Worm (Caenorhabditis elegans) whole organism, L2 larva: ENCODE results near the gene cfap-36.
A peak's percentile ranks its signal among the peaks of the same experiment; 100 is the strongest.

Experiments
- C34F6.9 ChIP-seq: fragments of 150-350 bp; optimal IDR thresholded peaks from 2 replicates; lab custom pipeline; 2014; ENCODE audit warnings: missing biosample characterization, missing genetic modification characterization
- F13H6.1 ChIP-seq: sonication (generic microtip); optimal IDR thresholded peaks from 2 replicates; lab custom pipeline; 2016; ENCODE audit warnings: missing genetic modification characterization, missing compliant biosample characterization
- Y55F3AM.14 ChIP-seq: fragments of 200-800 bp; sonication (Bioruptor generic); optimal IDR thresholded peaks from 2 replicates; lab custom pipeline; 2018; ENCODE audit warnings: mild to moderate bottlenecking, missing genetic modification characterization, missing compliant biosample characterization
- alr-1 ChIP-seq: fragments of 150-350 bp; optimal IDR thresholded peaks from 2 replicates; lab custom pipeline; 2014; ENCODE audit warnings: missing biosample characterization, missing genetic modification characterization
- ama-1 ChIP-seq: fragments of 150-350 bp; optimal IDR thresholded peaks from 2 replicates; lab custom pipeline; 2018; ENCODE audit warnings: inconsistent platforms
- ceh-82 ChIP-seq: fragments of 150-350 bp; optimal IDR thresholded peaks from 2 replicates; lab custom pipeline; 2014; ENCODE audit warnings: missing biosample characterization, missing genetic modification characterization
- crh-2 ChIP-seq: sonication (generic microtip); optimal IDR thresholded peaks from 2 replicates; lab custom pipeline; 2017; ENCODE audit warnings: missing biosample characterization, missing genetic modification characterization
- dmd-4 ChIP-seq: sonication (generic microtip); optimal IDR thresholded peaks from 2 replicates; lab custom pipeline; 2017; ENCODE audit warnings: missing biosample characterization, missing genetic modification characterization
- egl-27 ChIP-seq: sonication (generic microtip); optimal IDR thresholded peaks from 3 replicates; lab custom pipeline; 2017; ENCODE audit warnings: missing biosample characterization, missing genetic modification reagents, missing genetic modification characterization
- elt-1 ChIP-seq: fragments of 150-350 bp; optimal IDR thresholded peaks from 2 replicates; lab custom pipeline; 2014; ENCODE audit warnings: missing biosample characterization, missing genetic modification characterization
- elt-3 ChIP-seq: sonication (generic microtip); optimal IDR thresholded peaks from 2 replicates; lab custom pipeline; 2017; ENCODE audit warnings: missing biosample characterization, missing genetic modification characterization
- fos-1 ChIP-seq: fragments of 150-350 bp; optimal IDR thresholded peaks from 2 replicates; lab custom pipeline; 2014; ENCODE audit warnings: missing biosample characterization, missing genetic modification characterization
- gmeb-1 ChIP-seq: fragments of 150-350 bp; optimal IDR thresholded peaks from 2 replicates; lab custom pipeline; 2014; ENCODE audit warnings: missing biosample characterization, missing genetic modification characterization
- lin-11 ChIP-seq: fragments of 150-350 bp; sonication (generic microtip); optimal IDR thresholded peaks from 2 replicates; lab custom pipeline; 2014; ENCODE audit warnings: missing biosample characterization, missing genetic modification characterization, inconsistent platforms, mixed read lengths
- lin-13 ChIP-seq: fragments of 150-350 bp; optimal IDR thresholded peaks from 2 replicates; lab custom pipeline; 2014; ENCODE audit warnings: missing biosample characterization, missing genetic modification reagents, missing genetic modification characterization
- lin-39 ChIP-seq: fragments of 150-350 bp; optimal IDR thresholded peaks from 2 replicates; lab custom pipeline; 2014; ENCODE audit warnings: missing biosample characterization, missing genetic modification reagents, missing genetic modification characterization
- lsy-2 ChIP-seq, 2 experiments: fragments of 150-350 bp in 1 of 2; sonication (generic microtip) in 1 of 2; optimal IDR thresholded peaks; 2 replicates each; lab custom pipeline; 2014 to 2017; ENCODE audit warnings: missing biosample characterization in 2 of 2, missing genetic modification characterization in 2 of 2
- mab-5 ChIP-seq: fragments of 150-350 bp; optimal IDR thresholded peaks from 2 replicates; lab custom pipeline; 2014; ENCODE audit warnings: missing biosample characterization, missing genetic modification characterization
- mdl-1 ChIP-seq, 2 experiments: fragments of 150-350 bp in 1 of 2; sonication (generic microtip) in 1 of 2; optimal IDR thresholded peaks; 2 replicates each; lab custom pipeline; 2017; ENCODE audit warnings: missing biosample characterization in 2 of 2, missing genetic modification characterization in 2 of 2
- nhr-10 ChIP-seq: sonication (generic microtip); optimal IDR thresholded peaks from 2 replicates; lab custom pipeline; 2017; ENCODE audit warnings: missing biosample characterization, missing genetic modification characterization
- nhr-12 ChIP-seq: fragments of 150-350 bp; optimal IDR thresholded peaks from 2 replicates; lab custom pipeline; 2014; ENCODE audit warnings: missing biosample characterization, missing genetic modification characterization
- nhr-129 ChIP-seq: fragments of 150-350 bp; optimal IDR thresholded peaks from 2 replicates; lab custom pipeline; 2014; ENCODE audit warnings: missing biosample characterization, missing genetic modification characterization
- nhr-21 ChIP-seq: fragments of 150-350 bp; optimal IDR thresholded peaks from 2 replicates; lab custom pipeline; 2014; ENCODE audit warnings: missing biosample characterization, missing genetic modification characterization
- nhr-23 ChIP-seq: fragments of 150-350 bp; optimal IDR thresholded peaks from 2 replicates; lab custom pipeline; 2014; ENCODE audit warnings: missing biosample characterization, missing genetic modification reagents, missing genetic modification characterization
- nhr-25 ChIP-seq: fragments of 150-350 bp; sonication (generic microtip); optimal IDR thresholded peaks from 3 replicates; lab custom pipeline; 2014; ENCODE audit warnings: missing biosample characterization, missing genetic modification characterization
- nhr-6 ChIP-seq: fragments of 150-350 bp; optimal IDR thresholded peaks from 2 replicates; lab custom pipeline; 2014; ENCODE audit warnings: missing biosample characterization, missing genetic modification characterization
- nhr-77 ChIP-seq: fragments of 150-350 bp; optimal IDR thresholded peaks from 2 replicates; lab custom pipeline; 2014; ENCODE audit warnings: missing biosample characterization, missing genetic modification characterization
- peb-1 ChIP-seq: fragments of 150-350 bp; optimal IDR thresholded peaks from 2 replicates; lab custom pipeline; 2014; ENCODE audit warnings: missing biosample characterization, missing genetic modification characterization
- sem-4 ChIP-seq: fragments of 150-350 bp; optimal IDR thresholded peaks from 2 replicates; lab custom pipeline; 2014; ENCODE audit warnings: missing biosample characterization, missing genetic modification reagents, missing genetic modification characterization
- sma-3 ChIP-seq: sonication (generic microtip); optimal IDR thresholded peaks from 2 replicates; lab custom pipeline; 2016; ENCODE audit warnings: missing genetic modification reagents, missing genetic modification characterization, missing compliant biosample characterization
- sma-9 ChIP-seq, 2 experiments: fragments of 150-350 bp in 1 of 2; sonication (generic microtip) in 1 of 2; optimal IDR thresholded peaks; 2 replicates each; lab custom pipeline; 2014 to 2016; ENCODE audit warnings: missing genetic modification characterization in 2 of 2, mild to moderate bottlenecking in 1 of 2, missing biosample characterization in 1 of 2, missing compliant biosample characterization in 1 of 2, missing genetic modification reagents in 1 of 2, moderate library complexity in 1 of 2
- snpc-4 ChIP-seq: fragments of 150-350 bp; optimal IDR thresholded peaks from 2 replicates; lab custom pipeline; 2014; ENCODE audit warnings: missing biosample characterization, missing genetic modification characterization
- unc-55 ChIP-seq: fragments of 150-350 bp; sonication (generic microtip); optimal IDR thresholded peaks from 3 replicates; lab custom pipeline; 2014; ENCODE audit warnings: missing biosample characterization, missing genetic modification reagents, missing genetic modification characterization
- unc-62 ChIP-seq: fragments of 150-350 bp; optimal IDR thresholded peaks from 2 replicates; lab custom pipeline; 2014; ENCODE audit warnings: missing biosample characterization, missing genetic modification reagents, missing genetic modification characterization
- ztf-1 ChIP-seq: fragments of 200-800 bp; sonication (Bioruptor generic); conservative IDR thresholded peaks from 2 replicates; pipeline ENCODE4 v1.3.6; 2022; ENCODE audit warnings: missing genetic modification characterization, missing compliant biosample characterization
- ztf-11 ChIP-seq: sonication (generic microtip); optimal IDR thresholded peaks from 2 replicates; lab custom pipeline; 2017; ENCODE audit warnings: missing biosample characterization, missing genetic modification characterization
- ztf-4 ChIP-seq: fragments of 150-350 bp; optimal IDR thresholded peaks from 2 replicates; lab custom pipeline; 2014; ENCODE audit warnings: missing biosample characterization, missing genetic modification characterization

Gene cfap-36

DNA sequence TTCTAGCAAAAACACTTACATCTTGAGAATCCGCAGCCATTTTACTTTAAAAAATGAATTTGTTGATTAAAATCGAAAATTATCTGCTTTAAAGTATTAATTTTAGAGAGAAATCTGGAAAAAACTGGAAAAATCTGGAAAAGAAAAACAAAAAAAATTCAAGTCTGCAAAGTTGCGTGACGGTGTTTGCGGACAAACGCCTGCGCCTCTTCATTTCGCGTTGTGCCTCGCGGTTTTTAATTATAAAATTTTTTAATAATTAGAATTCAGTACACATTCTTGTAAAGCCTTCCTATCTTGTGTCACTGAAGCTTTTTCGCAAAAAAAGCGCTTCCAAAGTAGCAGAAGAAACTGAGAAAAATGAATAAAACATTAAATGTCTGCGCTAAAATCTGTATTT lies 45.4 kb downstream of the cfap-36 start, which contains the start of gene W03F9.1:
Gene W03F9.1, minus strand, starts transcription at position 109 of the 400 bp plus-strand sequence.
- TF ChIP-seq nhr-10 (tag; lab: Kevin White, UChicago) (no peak), gmeb-1 (tag; lab: Kevin White, UChicago) (peak; percentile 79), mab-5 (tag; lab: Kevin White, UChicago) (peak; percentile 1), lin-11 (tag; lab: Kevin White, UChicago) (peak; percentile 53), F13H6.1 (tag; lab: Kevin White, UChicago) (peak; percentile 50), unc-62 (no peak), nhr-6 (tag; lab: Kevin White, UChicago) (no peak), ztf-11 (no peak), alr-1 (tag; lab: Kevin White, UChicago) (peak; percentile 50), lin-39 (no peak), C34F6.9 (tag; lab: Kevin White, UChicago) (peak; percentile 89), egl-27 (tag; lab: Kevin White, UChicago) (peak; percentile 12), ama-1 (no peak), nhr-77 (tag; lab: Kevin White, UChicago) (no peak), nhr-23 (no peak), snpc-4 (tag; lab: Kevin White, UChicago) (peak; percentile 26), nhr-25 (tag; lab: Kevin White, UChicago) (peak; percentile 59), fos-1 (tag; lab: Kevin White, UChicago) (peak; percentile 18), elt-3 (tag; lab: Kevin White, UChicago) (no peak), sma-3 (GFP tag; lab: Kevin White, UChicago) (peak; percentile 68), ztf-1 (GFP tag; lab: Robert Waterston, UW) (no peak), sem-4 (tag; lab: Kevin White, UChicago) (peak; percentile 69), ceh-82 (no peak), mdl-1 (tag; optimal IDR thresholded peaks at IDR 0.05; lab: Kevin White, UChicago) (no peak), unc-55 (peak; percentile 88), elt-1 (tag; lab: Kevin White, UChicago) (no peak), ztf-4 (tag; lab: Kevin White, UChicago) (no peak), nhr-12 (tag; lab: Kevin White, UChicago) (no peak), nhr-21 (tag; lab: Kevin White, UChicago) (peak; percentile 12), crh-2 (peak; percentile 71), lsy-2 (tag; optimal IDR thresholded peaks at IDR 0.05; lab: Kevin White, UChicago) (peak; percentile 40 to 81), dmd-4 (tag; lab: Kevin White, UChicago) (no peak), lin-13 (GFP tag; lab: Kevin White, UChicago) (peak; percentile 51), sma-9 (GFP tag; optimal IDR thresholded peaks at IDR 0.05; lab: Kevin White, UChicago) (no peak), sma-9 (tag; optimal IDR thresholded peaks at IDR 0.05; lab: Kevin White, UChicago) (no peak)

DNA sequence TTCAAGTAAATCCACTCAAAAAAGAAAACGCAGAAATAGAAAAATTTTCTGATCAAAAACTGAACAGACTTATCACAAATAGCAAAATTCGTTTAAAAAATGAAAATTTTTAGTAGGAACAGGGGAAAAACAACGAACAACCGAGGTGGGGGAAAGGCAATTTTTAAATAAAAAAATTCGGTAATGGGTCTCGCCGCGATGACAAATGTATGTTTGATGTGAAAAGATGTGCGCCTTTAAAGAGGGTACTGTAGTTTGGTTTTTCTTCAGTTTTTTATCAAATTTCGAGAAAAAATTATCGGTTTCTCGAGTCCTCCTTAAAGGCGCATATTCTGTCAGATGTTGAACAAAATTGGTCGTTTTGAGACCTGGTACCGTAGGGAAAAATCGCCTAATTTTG lies 48.1 kb downstream of the cfap-36 start:
- no peak for TF ChIP-seq egl-27 (tag; lab: Kevin White, UChicago)
- no peak for TF ChIP-seq nhr-23
- no peak for TF ChIP-seq Y55F3AM.14 (GFP tag; lab: Kevin White, UChicago)

DNA sequence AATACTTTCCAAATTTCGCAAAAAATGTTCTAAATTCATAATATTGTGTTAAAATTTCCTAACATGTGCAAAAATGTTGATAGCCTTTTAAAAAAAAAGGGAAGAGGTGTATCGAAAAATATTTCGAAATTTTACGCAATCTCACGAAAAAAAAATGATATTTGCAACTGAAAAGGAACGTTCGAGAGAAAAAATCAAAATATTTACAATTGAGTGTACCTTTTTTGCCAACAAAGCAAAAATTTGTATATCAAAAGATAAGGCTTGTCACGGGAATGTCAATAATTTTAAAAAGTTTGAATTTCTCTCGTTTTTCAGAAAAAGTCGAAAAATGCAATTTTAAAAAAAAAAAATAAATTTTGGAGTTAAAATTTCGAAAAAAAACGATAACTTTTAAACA lies 48.5 kb downstream of the cfap-36 start:
- TF ChIP-seq ztf-1 (GFP tag; lab: Robert Waterston, UW) (no peak), C34F6.9 (tag; lab: Kevin White, UChicago) (peak; percentile 12), lin-11 (tag; lab: Kevin White, UChicago) (no peak), snpc-4 (tag; lab: Kevin White, UChicago) (no peak), ztf-4 (tag; lab: Kevin White, UChicago) (no peak), nhr-129 (tag; lab: Kevin White, UChicago) (peak; percentile 81), sma-9 (GFP tag; optimal IDR thresholded peaks at IDR 0.05; lab: Kevin White, UChicago) (no peak), sma-9 (tag; optimal IDR thresholded peaks at IDR 0.05; lab: Kevin White, UChicago) (no peak), F13H6.1 (tag; lab: Kevin White, UChicago) (no peak), sma-3 (GFP tag; lab: Kevin White, UChicago) (peak; percentile 3), nhr-10 (tag; lab: Kevin White, UChicago) (no peak), ceh-82 (no peak), peb-1 (tag; lab: Kevin White, UChicago) (no peak), egl-27 (tag; lab: Kevin White, UChicago) (no peak), unc-62 (no peak), sem-4 (tag; lab: Kevin White, UChicago) (no peak), dmd-4 (tag; lab: Kevin White, UChicago) (no peak)
